Worm (Caenorhabditis elegans): ENCODE measurements around the gene C45H4.13.

Gene C45H4.13

ce11 chrV:2103118-2103517 is 47.7 kb downstream of the C45H4.13 start, which contains the start of gene F36F12.1:
F36F12.1 (minus strand) TSS chrV:2103218.
- TF ChIP-seq tbx-8 (GFP tag; optimal IDR thresholded peaks at IDR 0.05) (no peak), lin-13 (tag; optimal IDR thresholded peaks at IDR 0.05) (no peak)

All from whole organism, mixed stage, embryonic.